Worm (Caenorhabditis elegans): ENCODE results near the gene F38B6.6.

The F38B6.6 gene

ce11 chrX:6737329-6738008, 47.6 kb upstream of the F38B6.6 start (continued):
- TF ChIP-seq nhr-11 (tag; optimal IDR thresholded peaks at IDR 0.05) (no peak), hlh-6 (tag; optimal IDR thresholded peaks at IDR 0.05) (no peak), gmeb-2 (tag; optimal IDR thresholded peaks at IDR 0.05) (no peak), sox-4 (tag; optimal IDR thresholded peaks at IDR 0.05) (peak; percentile 1), unc-55 (GFP tag; optimal IDR thresholded peaks at IDR 0.05) (peak; percentile 90), unc-42 (tag; optimal IDR thresholded peaks at IDR 0.05) (peak; percentile 69), elt-2 (tag; optimal IDR thresholded peaks at IDR 0.05) (peak; percentile 80), fax-1 (tag; optimal IDR thresholded peaks at IDR 0.05) (no peak), K02D7.2 (tag; optimal IDR thresholded peaks at IDR 0.05) (no peak), ama-1 (optimal IDR thresholded peaks at IDR 0.05) (no peak), K09A11.1 (tag; optimal IDR thresholded peaks at IDR 0.05; ENCODE audit: insufficient read depth) (peak; percentile 38), ttx-3 (tag; optimal IDR thresholded peaks at IDR 0.05) (no peak), ceh-31 (tag; optimal IDR thresholded peaks at IDR 0.05) (peak; percentile 70), ceh-6 (GFP tag; optimal IDR thresholded peaks at IDR 0.05) (no peak), ceh-14 (tag; optimal IDR thresholded peaks at IDR 0.05) (no peak), ceh-2 (tag; optimal IDR thresholded peaks at IDR 0.05) (no peak), lin-11 (tag; optimal IDR thresholded peaks at IDR 0.05) (no peak), ztf-16 (tag; optimal IDR thresholded peaks at IDR 0.05) (no peak), sdc-2 (tag; optimal IDR thresholded peaks at IDR 0.05) (peak; percentile 3), ceh-9 (tag; optimal IDR thresholded peaks at IDR 0.05) (no peak), ceh-19 (GFP tag; optimal IDR thresholded peaks at IDR 0.05) (peak; percentile 4), nhr-232 (tag; optimal IDR thresholded peaks at IDR 0.05) (no peak), ceh-34 (tag; optimal IDR thresholded peaks at IDR 0.05) (peak; percentile 65), pha-4 (tag; optimal IDR thresholded peaks at IDR 0.05) (no peak), ceh-45 (GFP tag; IDR thresholded peaks at IDR 0.05) (no peak), hlh-8 (tag; optimal IDR thresholded peaks at IDR 0.05) (peak; percentile 57), syd-9 (tag; optimal IDR thresholded peaks at IDR 0.05) (no peak), eyg-1 (tag; optimal IDR thresholded peaks at IDR 0.05) (no peak), T23F11.4 (GFP tag; optimal IDR thresholded peaks at IDR 0.05) (peak; percentile 41), hlh-30 (tag; optimal IDR thresholded peaks at IDR 0.05; ENCODE audit: insufficient read depth) (peak; percentile 74), pqm-1 (tag; optimal IDR thresholded peaks at IDR 0.05) (peak; percentile 50), Y22D7AL.16 (tag; optimal IDR thresholded peaks at IDR 0.05) (no peak), ceh-24 (tag; optimal IDR thresholded peaks at IDR 0.05) (no peak), nfya-1 (tag; optimal IDR thresholded peaks at IDR 0.05) (peak; percentile 55), che-1 (tag; optimal IDR thresholded peaks at IDR 0.05) (no peak), fkh-6 (tag; optimal IDR thresholded peaks at IDR 0.05) (no peak), odd-2 (tag; optimal IDR thresholded peaks at IDR 0.05) (no peak), ceh-48 (tag; optimal IDR thresholded peaks at IDR 0.05) (no peak), F13H6.1 (tag; optimal IDR thresholded peaks at IDR 0.05) (peak; percentile 60), pag-3 (tag; optimal IDR thresholded peaks at IDR 0.05; ENCODE audit: borderline replicate concordance) (no peak)

DNA sequence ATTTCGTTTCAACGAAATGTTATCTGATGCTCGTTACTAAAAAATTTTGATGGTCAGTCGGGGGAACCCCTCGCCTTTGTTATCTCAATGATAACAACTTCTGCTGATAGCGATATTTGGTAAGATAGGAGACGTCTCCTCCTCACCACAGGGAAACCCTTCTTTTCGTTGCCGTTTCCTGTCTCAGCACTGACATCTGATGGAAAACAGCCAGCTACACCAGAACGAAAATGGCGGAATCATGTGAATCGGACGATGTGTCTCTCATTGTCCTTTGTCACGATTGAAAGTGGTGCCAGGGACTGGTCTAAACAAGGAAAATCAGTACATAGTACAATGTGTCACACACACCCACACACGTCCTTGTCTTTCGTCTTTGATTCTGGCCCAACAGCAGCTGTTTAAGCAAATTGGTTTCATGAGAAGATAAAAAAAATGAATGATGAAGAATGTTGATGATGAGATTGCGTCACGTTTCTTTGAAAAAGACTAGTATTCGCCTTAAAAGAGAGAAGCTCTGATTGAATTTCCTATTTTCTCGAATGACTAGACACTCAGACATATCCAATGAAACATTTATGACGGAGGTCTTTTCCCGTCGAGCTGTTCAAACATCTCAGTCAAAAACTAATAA, 46.6 kb upstream of the F38B6.6 start:
- TF ChIP-seq elt-2 (tag; optimal IDR thresholded peaks at IDR 0.05) (peak; percentile 94), pqm-1 (tag; optimal IDR thresholded peaks at IDR 0.05) (peak; percentile 11), gmeb-2 (tag; optimal IDR thresholded peaks at IDR 0.05) (no peak), unc-55 (GFP tag; optimal IDR thresholded peaks at IDR 0.05) (no peak), ceh-9 (tag; optimal IDR thresholded peaks at IDR 0.05) (no peak), elt-4 (tag; optimal IDR thresholded peaks at IDR 0.05) (no peak), ceh-48 (tag; optimal IDR thresholded peaks at IDR 0.05) (no peak), unc-42 (tag; optimal IDR thresholded peaks at IDR 0.05) (peak; percentile 63), hlh-6 (tag; optimal IDR thresholded peaks at IDR 0.05) (no peak), mec-3 (tag; optimal IDR thresholded peaks at IDR 0.05; ENCODE audit: borderline replicate concordance) (no peak), eyg-1 (tag; optimal IDR thresholded peaks at IDR 0.05) (no peak), nhr-232 (tag; optimal IDR thresholded peaks at IDR 0.05) (no peak), fkh-10 (GFP tag; optimal IDR thresholded peaks at IDR 0.05) (no peak), fax-1 (tag; optimal IDR thresholded peaks at IDR 0.05) (no peak), tbx-2 (tag; optimal IDR thresholded peaks at IDR 0.05) (no peak), fkh-6 (tag; optimal IDR thresholded peaks at IDR 0.05) (no peak), syd-9 (tag; optimal IDR thresholded peaks at IDR 0.05) (no peak), sdc-2 (tag; optimal IDR thresholded peaks at IDR 0.05) (no peak)

All from whole organism, late embryonic.